Fruit fly (Drosophila melanogaster): Measurements from ENCODE around the gene CG13101.

CG13101 gene

DNA sequence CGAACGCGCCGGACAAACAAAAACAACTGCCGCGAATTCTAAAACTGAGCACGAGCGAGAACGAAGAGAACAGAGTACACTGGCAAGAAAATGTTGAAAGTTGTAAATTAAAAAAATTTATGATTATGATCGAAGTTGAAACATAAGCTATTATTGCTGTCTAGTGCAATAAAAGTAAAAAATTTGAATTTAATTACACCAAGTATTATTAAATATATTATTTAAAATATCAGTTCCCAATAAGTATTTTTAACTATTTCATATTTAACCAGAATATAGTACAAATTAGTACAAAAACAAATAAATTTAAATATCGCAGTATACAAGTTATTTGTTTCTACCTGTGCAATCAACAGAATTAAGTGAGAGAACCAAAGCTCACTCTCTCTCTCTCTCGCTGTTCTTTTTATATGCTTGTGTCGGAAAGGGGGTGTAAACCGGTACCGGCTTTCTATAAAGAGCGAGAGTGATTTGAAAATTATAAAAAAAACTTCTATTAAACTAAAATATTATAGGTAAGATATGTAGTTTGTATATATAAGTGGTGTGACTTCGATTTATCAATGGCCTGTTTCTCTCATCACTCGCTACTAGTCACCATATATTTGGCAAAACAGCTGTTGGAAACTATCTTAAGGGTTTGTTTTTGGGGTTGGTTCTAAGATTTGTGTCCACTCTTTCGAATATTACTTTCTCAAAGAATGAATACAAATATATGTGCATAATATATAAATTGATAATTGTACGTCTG, 33.3 kb downstream of the CG13101 start, which contains the start of gene C1GalTA (continued):
- TF ChIP-seq gcm2 (GFP tag; optimal IDR thresholded peaks at IDR 0.05): peak; percentile 16
- peak; percentile 94 for TF ChIP-seq CG18764 (GFP tag; optimal IDR thresholded peaks at IDR 0.05)
- peak; percentile 49 for TF ChIP-seq CG4854 (GFP tag; optimal IDR thresholded peaks at IDR 0.05)
- peak; percentile 22 for TF ChIP-seq ab (GFP tag; optimal IDR thresholded peaks at IDR 0.05)
- peak; percentile 62 for TF ChIP-seq mirr (GFP tag; optimal IDR thresholded peaks at IDR 0.05)
- peak; percentile 97 for TF ChIP-seq CG17359 (tag; optimal IDR thresholded peaks at IDR 0.05)
- TF ChIP-seq CG6654 (GFP tag; optimal IDR thresholded peaks at IDR 0.05): peak; percentile 85
- peak; percentile 84 for TF ChIP-seq CG2116 (GFP tag; optimal IDR thresholded peaks at IDR 0.05)
- peak; percentile 97 for TF ChIP-seq Dek (tag; optimal IDR thresholded peaks at IDR 0.05)
- peak; percentile 85 for TF ChIP-seq danr (GFP tag; IDR thresholded peaks at IDR 0.05)
- no peak for TF ChIP-seq dan (GFP tag; IDR thresholded peaks at IDR 0.05)
- peak; percentile 90 for TF ChIP-seq ap (GFP tag; IDR thresholded peaks at IDR 0.05)
- peak; percentile 9 for TF ChIP-seq jumu (GFP tag; optimal IDR thresholded peaks at IDR 0.05)
- peak; percentile 86 for TF ChIP-seq Oaz (GFP tag; IDR thresholded peaks at IDR 0.05)
- TF ChIP-seq bigmax (GFP tag; optimal IDR thresholded peaks at IDR 0.05): no peak
- TF ChIP-seq vvl (GFP tag; IDR thresholded peaks at IDR 0.05): peak; percentile 98
- peak; percentile 96 for TF ChIP-seq CG18619 (GFP tag; optimal IDR thresholded peaks at IDR 0.05)
- no peak; the same call in 1 of the 2 replicates for TF ChIP-seq CG43689 (GFP tag; IDR thresholded peaks at IDR 0.05)
- TF ChIP-seq wek (GFP tag; optimal IDR thresholded peaks at IDR 0.05): peak; percentile 38
- peak; percentile 60 for TF ChIP-seq CG17186 (GFP tag; optimal IDR thresholded peaks at IDR 0.05)
- peak; percentile 84 for TF ChIP-seq CG3726 (GFP tag; IDR thresholded peaks at IDR 0.05)
- no peak for TF ChIP-seq hth (optimal IDR thresholded peaks at IDR 0.05)
- peak; percentile 95 for TF ChIP-seq gce (GFP tag; IDR thresholded peaks at IDR 0.05)
- peak; percentile 98 for TF ChIP-seq CG6854 (GFP tag; optimal IDR thresholded peaks at IDR 0.05)
- TF ChIP-seq her (GFP tag; optimal IDR thresholded peaks at IDR 0.05): peak; percentile 25
- peak; percentile 98 for TF ChIP-seq CG10267 (tag; optimal IDR thresholded peaks at IDR 0.05)
- TF ChIP-seq Spps (tag; optimal IDR thresholded peaks at IDR 0.05): peak; percentile 99
- peak; percentile 89 for TF ChIP-seq H15 (GFP tag; IDR thresholded peaks at IDR 0.05)
- no peak for TF ChIP-seq pfk (GFP tag; optimal IDR thresholded peaks at IDR 0.05)
- peak; percentile 94 for TF ChIP-seq az2 (GFP tag; optimal IDR thresholded peaks at IDR 0.05)
- TF ChIP-seq Meics (GFP tag; optimal IDR thresholded peaks at IDR 0.05): peak; percentile 99
- no peak for TF ChIP-seq pita (GFP tag; optimal IDR thresholded peaks at IDR 0.05)
- peak; percentile 98 for TF ChIP-seq CG6765 (GFP tag; optimal IDR thresholded peaks at IDR 0.05)
- peak; percentile 77 for TF ChIP-seq dimm (GFP tag; IDR thresholded peaks at IDR 0.05)
- TF ChIP-seq ken (GFP tag; IDR thresholded peaks at IDR 0.05): peak; percentile 80
- TF ChIP-seq CG13296 (GFP tag; optimal IDR thresholded peaks at IDR 0.05): peak; percentile 99
- peak; percentile 80 for TF ChIP-seq CG6175 (GFP tag; IDR thresholded peaks at IDR 0.05)
- peak; percentile 99 for TF ChIP-seq CG10147 (GFP tag; optimal IDR thresholded peaks at IDR 0.05)
- TF ChIP-seq YL-1 (GFP tag; optimal IDR thresholded peaks at IDR 0.05): peak; percentile 90
- peak; percentile 100 for TF ChIP-seq CG31441 (GFP tag; IDR thresholded peaks at IDR 0.05)
- TF ChIP-seq CG6689 (GFP tag; IDR thresholded peaks at IDR 0.05): peak; percentile 98
- TF ChIP-seq CG12104 (GFP tag; optimal IDR thresholded peaks at IDR 0.05): peak; percentile 97
- peak; percentile 65 for TF ChIP-seq fd64A (GFP tag; optimal IDR thresholded peaks at IDR 0.05)
- no peak for TF ChIP-seq bbx (GFP tag; IDR thresholded peaks at IDR 0.05; ENCODE audit: partially characterized antibody)
- TF ChIP-seq BtbVII (GFP tag; optimal IDR thresholded peaks at IDR 0.05): peak; percentile 98
- TF ChIP-seq CG2889 (GFP tag; IDR thresholded peaks at IDR 0.05): peak; percentile 86
- TF ChIP-seq nmo (GFP tag; optimal IDR thresholded peaks at IDR 0.05): peak; percentile 100
- TF ChIP-seq CG9876 (GFP tag; optimal IDR thresholded peaks at IDR 0.05): no peak
- TF ChIP-seq bowl (GFP tag; IDR thresholded peaks at IDR 0.05): peak; percentile 86
- TF ChIP-seq Nf-YC (tag; optimal IDR thresholded peaks at IDR 0.05): peak; percentile 92
